Fruit fly (Drosophila melanogaster): Measurements from ENCODE around the gene CG34375.

CG34375 gene

dm6 chr3R:23028506-23028905, 18.1 kb upstream of the CG34375 start (continued):
- TF ChIP-seq sc (optimal IDR thresholded peaks at IDR 0.05), result no peak
- no peak for TF ChIP-seq sc (GFP tag; optimal IDR thresholded peaks at IDR 0.05)
- TF ChIP-seq Meics (GFP tag; optimal IDR thresholded peaks at IDR 0.05), result peak; percentile 64
- TF ChIP-seq zen (tag; optimal IDR thresholded peaks at IDR 0.05), result no peak
- TF ChIP-seq run (tag; optimal IDR thresholded peaks at IDR 0.05), result no peak
- no peak for TF ChIP-seq CG18764 (GFP tag; optimal IDR thresholded peaks at IDR 0.05)
- TF ChIP-seq dm (GFP tag; optimal IDR thresholded peaks at IDR 0.05), result no peak
- TF ChIP-seq pum (GFP tag; optimal IDR thresholded peaks at IDR 0.05), result peak; percentile 21
- no peak for TF ChIP-seq croc (GFP tag; conservative IDR thresholded peaks at IDR 0.05)
- no peak for TF ChIP-seq Fer2 (tag; optimal IDR thresholded peaks at IDR 0.05)
- no peak for TF ChIP-seq CG7271 (tag; optimal IDR thresholded peaks at IDR 0.05)
- no peak for TF ChIP-seq sqz (GFP tag; optimal IDR thresholded peaks at IDR 0.05)
- TF ChIP-seq CG7556 (GFP tag; optimal IDR thresholded peaks at IDR 0.05), result peak; percentile 4
- TF ChIP-seq lola (GFP tag; optimal IDR thresholded peaks at IDR 0.05), result no peak
- TF ChIP-seq crol (GFP tag; IDR thresholded peaks at IDR 0.05), result no peak
- TF ChIP-seq slp2 (GFP tag; optimal IDR thresholded peaks at IDR 0.05), result peak; percentile 51
- TF ChIP-seq Bdp1 (GFP tag; optimal IDR thresholded peaks at IDR 0.05), result peak; percentile 24
- no peak for TF ChIP-seq ro (GFP tag; IDR thresholded peaks at IDR 0.05)
- no peak for TF ChIP-seq trh (GFP tag; optimal IDR thresholded peaks at IDR 0.05)
- TF ChIP-seq sens-2 (GFP tag; IDR thresholded peaks at IDR 0.05), result no peak
- peak; percentile 50; the same call in 1 of the 2 replicates for TF ChIP-seq Xrp1 (GFP tag; IDR thresholded peaks at IDR 0.05)
- no peak for TF ChIP-seq CG7745 (tag; optimal IDR thresholded peaks at IDR 0.05)
- TF ChIP-seq h (optimal IDR thresholded peaks at IDR 0.05), result no peak
- TF ChIP-seq bcd (GFP tag; optimal IDR thresholded peaks at IDR 0.05), result peak; percentile 63
- no peak for TF ChIP-seq hb (GFP tag; IDR thresholded peaks at IDR 0.05; ENCODE audit: partially characterized antibody)
- TF ChIP-seq Sox100B (GFP tag; optimal IDR thresholded peaks at IDR 0.05), result no peak
- peak; percentile 35 for TF ChIP-seq mirr (GFP tag; optimal IDR thresholded peaks at IDR 0.05)
- no peak for TF ChIP-seq hth (optimal IDR thresholded peaks at IDR 0.05)
- TF ChIP-seq CG10565 (GFP tag; optimal IDR thresholded peaks at IDR 0.05), result no peak
- TF ChIP-seq Ets97D (GFP tag; optimal IDR thresholded peaks at IDR 0.05), result no peak
- TF ChIP-seq CG1602 (GFP tag; optimal IDR thresholded peaks at IDR 0.05), result peak; percentile 2
- peak; percentile 64 for TF ChIP-seq Fer3 (tag; optimal IDR thresholded peaks at IDR 0.05)
- TF ChIP-seq CG31365 (tag; optimal IDR thresholded peaks at IDR 0.05), result no peak
- TF ChIP-seq Tbp (GFP tag; optimal IDR thresholded peaks at IDR 0.05), result no peak
- TF ChIP-seq CG2875 (GFP tag; optimal IDR thresholded peaks at IDR 0.05), result no peak
- TF ChIP-seq Vsx1 (GFP tag; optimal IDR thresholded peaks at IDR 0.05), result no peak
- no peak for TF ChIP-seq CG4617 (GFP tag; optimal IDR thresholded peaks at IDR 0.05; ENCODE audit: borderline replicate concordance)
- TF ChIP-seq CG6791 (GFP tag; IDR thresholded peaks at IDR 0.05; ENCODE audit: partially characterized antibody), result no peak
- TF ChIP-seq Max (GFP tag; optimal IDR thresholded peaks at IDR 0.05), result no peak
- TF ChIP-seq Chrac-16 (GFP tag; optimal IDR thresholded peaks at IDR 0.05), result peak; percentile 53
- TF ChIP-seq CG13123 (GFP tag; optimal IDR thresholded peaks at IDR 0.05), result no peak
- no peak for TF ChIP-seq unc-4 (GFP tag; IDR thresholded peaks at IDR 0.05; ENCODE audit: partially characterized antibody)
- peak; percentile 1 for TF ChIP-seq CG17385 (GFP tag; optimal IDR thresholded peaks at IDR 0.05)
- peak; percentile 4 for TF ChIP-seq dmrt11E (tag; optimal IDR thresholded peaks at IDR 0.05)
- peak; percentile 18 for TF ChIP-seq CG1647 (GFP tag; optimal IDR thresholded peaks at IDR 0.05)
- 0 out of 2 replicates have a peak, but pooled peaks have one; percentile 23 for TF ChIP-seq CG11696 (GFP tag; IDR thresholded peaks at IDR 0.05)
- TF ChIP-seq HmgZ (tag; optimal IDR thresholded peaks at IDR 0.05), result peak; percentile 15
- peak; percentile 54 for TF ChIP-seq CG11504 (tag; optimal IDR thresholded peaks at IDR 0.05)
- no peak for TF ChIP-seq CG17612 (GFP tag; IDR thresholded peaks at IDR 0.05)
- TF ChIP-seq Ptx1 (GFP tag; IDR thresholded peaks at IDR 0.05), result peak; percentile 76
- no peak for TF ChIP-seq Eip74EF (GFP tag; optimal IDR thresholded peaks at IDR 0.05)
- no peak for TF ChIP-seq Nf-YB (GFP tag; optimal IDR thresholded peaks at IDR 0.05)
